Worm (Caenorhabditis elegans) whole organism, L4 larva: ENCODE data around the gene cul-4.

ENCODE experiments used
- F10B5.3 ChIP-seq: sonication (generic microtip); optimal IDR thresholded peaks from 2 replicates; lab custom pipeline; 2016; ENCODE audit warnings: mild to moderate bottlenecking, missing genetic modification characterization, missing compliant biosample characterization
- F37D6.2 ChIP-seq: sonication (generic microtip); optimal IDR thresholded peaks from 2 replicates; lab custom pipeline; 2016; ENCODE audit warnings: mild to moderate bottlenecking, missing genetic modification characterization, missing compliant biosample characterization
- F44E2.7 ChIP-seq: fragments of 200-800 bp; sonication (Bioruptor generic); IDR thresholded peaks from 2 replicates; pipeline ENCODE4 v2.1.2; 2022; ENCODE audit warnings: missing genetic modification characterization, missing compliant biosample characterization
- F49E8.2 ChIP-seq: sonication (generic microtip); optimal IDR thresholded peaks from 2 replicates; lab custom pipeline; 2016; ENCODE audit warnings: missing compliant biosample characterization, mild to moderate bottlenecking, missing genetic modification characterization, borderline replicate concordance
- T20F7.1 ChIP-seq: fragments of 200-800 bp; sonication (Bioruptor generic); optimal IDR thresholded peaks from 2 replicates; lab custom pipeline; 2018; ENCODE audit warnings: mild to moderate bottlenecking, missing genetic modification characterization, missing compliant biosample characterization
- Y48G9A.11 ChIP-seq: fragments of 200-800 bp; sonication (Bioruptor generic); IDR thresholded peaks from 2 replicates; pipeline ENCODE4 v1.3.6; 2022; ENCODE audit warnings: missing genetic modification reagents, missing genetic modification characterization, missing compliant biosample characterization
- Y5F2A.4 ChIP-seq: fragments of 200-800 bp; sonication (Bioruptor generic); optimal IDR thresholded peaks from 2 replicates; lab custom pipeline; 2018; ENCODE audit warnings: mild to moderate bottlenecking, missing genetic modification characterization, missing compliant biosample characterization
- Y75B8A.6 ChIP-seq: fragments of 200-800 bp; sonication (Bioruptor generic); IDR thresholded peaks from 2 replicates; pipeline ENCODE4 v1.3.6; 2022; ENCODE audit warnings: missing genetic modification reagents, missing genetic modification characterization, missing compliant biosample characterization
- ZK337.2 ChIP-seq: fragments of 200-800 bp; sonication (Bioruptor generic); IDR thresholded peaks from 2 replicates; pipeline ENCODE4 v1.3.6; 2022; ENCODE audit warnings: missing genetic modification reagents, missing genetic modification characterization, missing compliant biosample characterization
- aha-1 ChIP-seq: fragments of 150-350 bp; peaks from one replicate; lab custom pipeline; 2014; ENCODE audit warnings: missing biosample characterization, missing genetic modification characterization
- arid-1 ChIP-seq: fragments of 200-800 bp; sonication (Bioruptor generic); conservative IDR thresholded peaks from 2 replicates; pipeline ENCODE4 v1.3.6; 2022; ENCODE audit warnings: missing genetic modification reagents, missing genetic modification characterization, missing compliant biosample characterization
- ceh-20 ChIP-seq: fragments of 200-800 bp; sonication (Bioruptor generic); IDR thresholded peaks from 2 replicates; pipeline ENCODE4 v1.3.6; 2022; ENCODE audit warnings: missing genetic modification reagents, missing genetic modification characterization, missing compliant biosample characterization
- ceh-32 ChIP-seq: sonication (generic microtip); optimal IDR thresholded peaks from 2 replicates; lab custom pipeline; 2016; ENCODE audit warnings: mild to moderate bottlenecking, missing genetic modification characterization, missing compliant biosample characterization; ENCODE audit not compliant: poor library complexity
- ctbp-1 ChIP-seq: fragments of 200-800 bp; sonication (Bioruptor generic); IDR thresholded peaks from 2 replicates; pipeline ENCODE4 v1.3.6; 2022; ENCODE audit warnings: missing genetic modification reagents, missing genetic modification characterization, missing compliant biosample characterization
- daf-16 ChIP-seq, 3 experiments: sonication (generic microtip); optimal IDR thresholded peaks; 2 replicates each; lab custom pipeline; 2016 to 2017; ENCODE audit warnings: missing genetic modification characterization in 3 of 3, missing genetic modification reagents in 3 of 3, mild to moderate bottlenecking in 2 of 3, missing compliant biosample characterization in 2 of 3, missing biosample characterization in 1 of 3, moderate library complexity in 1 of 3
- daf-19 ChIP-seq: fragments of 200-800 bp; sonication (Bioruptor generic); conservative IDR thresholded peaks from 2 replicates; pipeline ENCODE4 v1.3.6; 2022; ENCODE audit warnings: missing genetic modification characterization, missing compliant biosample characterization
- daf-8 ChIP-seq: fragments of 200-800 bp; sonication (Bioruptor generic); IDR thresholded peaks from 2 replicates; pipeline ENCODE4 v1.3.6; 2022; ENCODE audit warnings: missing genetic modification characterization, missing compliant biosample characterization
- dmd-6 ChIP-seq: fragments of 200-800 bp; sonication (Bioruptor generic); IDR thresholded peaks from 2 replicates; pipeline ENCODE4 v1.3.6; 2022; ENCODE audit warnings: missing genetic modification reagents, missing genetic modification characterization, missing compliant biosample characterization
- dmd-8 ChIP-seq: fragments of 200-800 bp; sonication (Bioruptor generic); IDR thresholded peaks from 2 replicates; pipeline ENCODE4 v1.3.6; 2022; ENCODE audit warnings: missing genetic modification characterization, missing compliant biosample characterization
- duxl-1 ChIP-seq: sonication (generic microtip); optimal IDR thresholded peaks from 2 replicates; lab custom pipeline; 2016; ENCODE audit warnings: mild to moderate bottlenecking, missing genetic modification characterization, moderate library complexity, missing compliant biosample characterization; ENCODE audit not compliant: poor library complexity
- dve-1 ChIP-seq: sonication (generic microtip); optimal IDR thresholded peaks from 2 replicates; lab custom pipeline; 2017; ENCODE audit warnings: antibody characterized with exemption, mild to moderate bottlenecking, missing genetic modification characterization, missing compliant biosample characterization; ENCODE audit not compliant: insufficient read depth
- egl-43 ChIP-seq: fragments of 200-800 bp; sonication (Bioruptor generic); IDR thresholded peaks from 2 replicates; pipeline ENCODE4 v1.3.6; 2022; ENCODE audit warnings: missing genetic modification reagents, missing genetic modification characterization, missing compliant biosample characterization
- fkh-10 ChIP-seq: fragments of 150-350 bp; optimal IDR thresholded peaks from 2 replicates; lab custom pipeline; 2014; ENCODE audit warnings: missing biosample characterization, missing genetic modification reagents, missing genetic modification characterization
- hif-1 ChIP-seq, 2 experiments: sonication (generic microtip); optimal IDR thresholded peaks; 2 replicates each; lab custom pipeline; 2016 to 2017; ENCODE audit warnings: missing compliant biosample characterization in 2 of 2, missing genetic modification characterization in 2 of 2, missing genetic modification reagents in 2 of 2, missing genotype in 2 of 2, mild to moderate bottlenecking in 1 of 2
- hlh-11 ChIP-seq: fragments of 200-800 bp; sonication (Bioruptor generic); optimal IDR thresholded peaks from 2 replicates; lab custom pipeline; 2018; ENCODE audit warnings: mild to moderate bottlenecking, missing genetic modification characterization, missing compliant biosample characterization
- hlh-30 ChIP-seq: sonication (generic microtip); optimal IDR thresholded peaks from 2 replicates; lab custom pipeline; 2017; ENCODE audit warnings: antibody characterized with exemption, mild to moderate bottlenecking, missing genetic modification characterization, missing compliant biosample characterization; ENCODE audit not compliant: insufficient read depth
- hmg-1.1 ChIP-seq: fragments of 200-800 bp; sonication (Bioruptor generic); IDR thresholded peaks from 2 replicates; pipeline ENCODE4 v1.3.6; 2022; ENCODE audit warnings: missing genetic modification reagents, missing genetic modification characterization, missing compliant biosample characterization
- lin-1 ChIP-seq: fragments of 200-800 bp; sonication (Bioruptor generic); IDR thresholded peaks from 2 replicates; pipeline ENCODE4 v1.3.6; 2022; ENCODE audit warnings: missing genetic modification reagents, missing genetic modification characterization, missing compliant biosample characterization
- lir-3 ChIP-seq: sonication (generic microtip); optimal IDR thresholded peaks from 2 replicates; lab custom pipeline; 2016; ENCODE audit warnings: mild to moderate bottlenecking, missing genetic modification characterization, missing compliant biosample characterization
- madf-5 ChIP-seq, 2 experiments: fragments of 200-800 bp; sonication (Bioruptor generic); IDR thresholded peaks; 2 replicates each; pipeline ENCODE4 v1.3.6; 2022; ENCODE audit warnings: missing compliant biosample characterization in 2 of 2, missing genetic modification characterization in 2 of 2
- madf-9 ChIP-seq: fragments of 200-800 bp; sonication (Bioruptor generic); conservative IDR thresholded peaks from 2 replicates; pipeline ENCODE4 v1.3.6; 2022; ENCODE audit warnings: missing genetic modification reagents, missing genetic modification characterization, missing compliant biosample characterization
- mdl-1 ChIP-seq, 2 experiments: fragments of 150-350 bp in 1 of 2; sonication (generic microtip) in 1 of 2; optimal IDR thresholded peaks; 2 replicates each; lab custom pipeline; 2014 to 2017; ENCODE audit warnings: missing biosample characterization in 2 of 2, missing genetic modification characterization in 2 of 2
- mdt-29 ChIP-seq: fragments of 200-800 bp; sonication (Bioruptor generic); IDR thresholded peaks from 2 replicates; pipeline ENCODE4 v1.3.6; 2022; ENCODE audit warnings: missing genetic modification reagents, missing genetic modification characterization, missing compliant biosample characterization
- mes-2 ChIP-seq: sonication (generic microtip); optimal IDR thresholded peaks from 2 replicates; lab custom pipeline; 2016; ENCODE audit warnings: missing genotype, mild to moderate bottlenecking, missing genetic modification characterization, missing compliant biosample characterization; ENCODE audit not compliant: poor library complexity, severe bottlenecking
- nhr-28 ChIP-seq: fragments of 150-350 bp; optimal IDR thresholded peaks from 2 replicates; lab custom pipeline; 2014; ENCODE audit warnings: missing biosample characterization, missing genetic modification characterization
- nhr-48 ChIP-seq: sonication (generic microtip); optimal IDR thresholded peaks from 2 replicates; lab custom pipeline; 2016; ENCODE audit warnings: mild to moderate bottlenecking, missing genetic modification characterization, missing compliant biosample characterization
- php-3 ChIP-seq: fragments of 200-800 bp; sonication (Bioruptor generic); IDR thresholded peaks from 2 replicates; pipeline ENCODE4 v1.3.6; 2022; ENCODE audit warnings: missing genetic modification reagents, missing genetic modification characterization, missing compliant biosample characterization
- sdz-12 ChIP-seq: fragments of 200-800 bp; sonication (Bioruptor generic); optimal IDR thresholded peaks from 2 replicates; lab custom pipeline; 2018; ENCODE audit warnings: mild to moderate bottlenecking, missing genetic modification characterization, missing compliant biosample characterization
- set-16 ChIP-seq: fragments of 200-800 bp; sonication (Bioruptor generic); IDR thresholded peaks from 2 replicates; pipeline ENCODE4 v1.3.6; 2022; ENCODE audit warnings: missing genetic modification reagents, missing genetic modification characterization, missing compliant biosample characterization
- tag-97 ChIP-seq: fragments of 200-800 bp; sonication (Bioruptor generic); IDR thresholded peaks from 2 replicates; pipeline ENCODE4 v1.3.6; 2022; ENCODE audit warnings: missing genetic modification characterization, missing compliant biosample characterization
- unc-130 ChIP-seq: sonication (generic microtip); optimal IDR thresholded peaks from 2 replicates; lab custom pipeline; 2016; ENCODE audit warnings: missing genetic modification reagents, missing genetic modification characterization, missing compliant biosample characterization
- unc-62 ChIP-seq, 3 experiments: fragments of 150-350 bp in 1 of 3; sonication (generic microtip); optimal IDR thresholded peaks in 2 of 3; peaks in 1 of 3; 1 replicate in 1 of 3; 2 replicates in 2 of 3; lab custom pipeline; 2014 to 2017; ENCODE audit warnings: missing biosample characterization in 3 of 3, missing genetic modification characterization in 3 of 3, missing genetic modification reagents in 3 of 3, missing genotype in 1 of 3
- vab-7 ChIP-seq: fragments of 200-800 bp; sonication (Bioruptor generic); IDR thresholded peaks from 2 replicates; pipeline ENCODE4 v1.3.6; 2022; ENCODE audit warnings: missing genetic modification reagents, missing genetic modification characterization, missing compliant biosample characterization
- zag-1 ChIP-seq: fragments of 150-350 bp; optimal IDR thresholded peaks from 2 replicates; lab custom pipeline; 2014; ENCODE audit warnings: missing biosample characterization, missing genetic modification characterization
- zip-11 ChIP-seq: fragments of 200-800 bp; sonication (Bioruptor generic); IDR thresholded peaks from 2 replicates; pipeline ENCODE4 v1.3.6; 2022; ENCODE audit warnings: missing genetic modification characterization, missing compliant biosample characterization
- ztf-11 ChIP-seq: fragments of 150-350 bp; optimal IDR thresholded peaks from 2 replicates; lab custom pipeline; 2014; ENCODE audit warnings: missing biosample characterization, missing genetic modification characterization

Gene cul-4

DNA sequence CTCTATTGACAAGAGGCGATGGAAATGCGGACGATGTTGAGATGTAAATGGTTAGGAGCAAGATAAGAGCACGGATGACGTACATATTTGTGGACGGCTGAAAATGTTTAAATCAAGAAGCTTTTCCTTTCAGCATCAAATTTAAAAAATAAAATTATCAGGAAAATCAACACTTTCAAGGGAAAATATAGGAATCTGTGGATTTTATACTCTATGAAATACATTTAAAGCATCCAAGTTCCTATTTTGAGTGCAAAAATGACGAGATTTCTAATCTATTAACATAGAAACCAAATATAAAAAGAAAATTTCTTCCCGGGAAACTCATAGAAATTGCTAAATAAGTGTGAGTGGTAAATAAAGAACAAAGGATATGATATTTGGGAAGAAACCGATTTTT is 12.2 kb downstream of the cul-4 start, which contains the start of gene F45E12.6:
F45E12.6 (minus strand) TSS at position 101 of the 400 bp plus-strand sequence.
- TF ChIP-seq aha-1 (tag; lab: Kevin White, UChicago): no peak
- no peak for TF ChIP-seq F10B5.3 (tag; lab: Kevin White, UChicago)
- no peak for TF ChIP-seq ZK337.2 (GFP tag; lab: Robert Waterston, UW)
- no peak for TF ChIP-seq mdl-1 (tag; optimal IDR thresholded peaks at IDR 0.05; lab: Kevin White, UChicago)
- no peak for TF ChIP-seq nhr-48
- no peak for TF ChIP-seq dve-1 (tag; lab: Kevin White, UChicago)
- no peak for TF ChIP-seq Y48G9A.11
- no peak for TF ChIP-seq lin-1 (GFP tag; lab: Robert Waterston, UW)
- TF ChIP-seq hif-1 (tag; optimal IDR thresholded peaks at IDR 0.05; lab: Kevin White, UChicago): no peak

- TF ChIP-seq dmd-6: no peak
- TF ChIP-seq mes-2 (tag; lab: Kevin White, UChicago): no peak
- no peak for TF ChIP-seq F44E2.7
- no peak for TF ChIP-seq F49E8.2
- no peak for TF ChIP-seq sdz-12 (GFP tag; lab: Kevin White, UChicago)
- no peak for TF ChIP-seq php-3
- TF ChIP-seq Y75B8A.6: no peak
- TF ChIP-seq hlh-11: no peak
- no peak for TF ChIP-seq duxl-1 (tag; lab: Kevin White, UChicago)
- no peak for TF ChIP-seq fkh-10 (GFP tag; lab: Kevin White, UChicago)
- no peak for TF ChIP-seq unc-130 (GFP tag; lab: Kevin White, UChicago)
- no peak for TF ChIP-seq madf-9
- no peak for TF ChIP-seq mdt-29
- no peak for TF ChIP-seq nhr-28 (tag; lab: Kevin White, UChicago)
- no peak for TF ChIP-seq hlh-30 (tag; lab: Kevin White, UChicago)
- no peak for TF ChIP-seq daf-8
- TF ChIP-seq zip-11: no peak
- TF ChIP-seq T20F7.1 (GFP tag; lab: Kevin White, UChicago): no peak
- TF ChIP-seq ztf-11 (tag; lab: Kevin White, UChicago): no peak
Measured at ce11 chrII:7317468-7317867, 15.6 kb downstream of the cul-4 start, which contains the start of gene F21D12.2. F21D12.2 (plus strand) TSS chrII:7317768.

DNA sequence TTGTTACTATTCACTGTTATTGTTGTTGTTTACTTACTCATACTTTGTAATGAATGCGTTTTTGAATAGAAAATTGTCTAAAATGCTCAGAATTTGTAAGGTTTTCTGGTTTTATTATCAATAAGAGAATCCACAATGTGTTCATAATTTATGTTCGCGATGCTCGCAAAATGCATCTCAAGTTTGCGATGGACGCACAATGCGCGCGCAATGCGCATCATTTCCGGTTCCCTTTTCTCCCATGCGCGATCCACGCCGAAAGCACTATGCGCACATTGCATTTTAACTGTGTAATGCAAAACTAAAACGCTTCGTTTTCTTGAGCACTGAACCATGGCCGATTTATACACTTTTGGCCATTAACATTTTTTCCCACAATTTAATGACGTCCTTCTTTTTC is 17.6 kb downstream of the cul-4 start:
- TF ChIP-seq dmd-8 (GFP tag; lab: Robert Waterston, UW): 0 out of 2 replicates have a peak, but pooled peaks have one; percentile 38
- TF ChIP-seq hmg-1.1 (GFP tag; lab: Robert Waterston, UW): peak; percentile 49; the same call in 1 of the 2 replicates
- TF ChIP-seq daf-19 (GFP tag; lab: Robert Waterston, UW): peak; percentile 67; the same call in 1 of the 2 replicates
- peak; percentile 38 for TF ChIP-seq F37D6.2 (tag; lab: Kevin White, UChicago)
- TF ChIP-seq Y48G9A.11: 0 out of 2 replicates have a peak, but pooled peaks have one; percentile 41
- TF ChIP-seq madf-5 (GFP tag; IDR thresholded peaks at IDR 0.05; lab: Robert Waterston, UW): 0 out of 4 replicates have a peak, but pooled peaks of 1 of the 2 experiments have one; percentile 21
- TF ChIP-seq unc-62 (GFP tag; optimal IDR thresholded peaks at IDR 0.05 in 1 of 2; lab: Kevin White, UChicago): peak in 1 of 2 experiments; percentile 0
- TF ChIP-seq unc-62 (tag; optimal IDR thresholded peaks at IDR 0.05; lab: Kevin White, UChicago): no peak
- TF ChIP-seq ctbp-1 (GFP tag; lab: Robert Waterston, UW): peak; percentile 76
- TF ChIP-seq tag-97 (GFP tag; lab: Robert Waterston, UW): no peak
- no peak for TF ChIP-seq Y5F2A.4 (GFP tag; lab: Kevin White, UChicago)
- no peak for TF ChIP-seq set-16 (GFP tag; lab: Robert Waterston, UW)
- peak; percentile 33; the same call in 1 of the 2 replicates for TF ChIP-seq vab-7
- no peak for TF ChIP-seq zag-1 (tag; lab: Kevin White, UChicago)
- peak; percentile 64; the same call in 1 of the 2 replicates for TF ChIP-seq arid-1 (GFP tag; lab: Robert Waterston, UW)
- no peak for TF ChIP-seq ceh-32 (tag; lab: Kevin White, UChicago)
- TF ChIP-seq php-3: 0 out of 2 replicates have a peak, but pooled peaks have one; percentile 43
- TF ChIP-seq daf-16 (GFP tag; optimal IDR thresholded peaks at IDR 0.05; lab: Kevin White, UChicago): peak in 1 of 2 experiments; percentile 55
- TF ChIP-seq daf-16 (tag; optimal IDR thresholded peaks at IDR 0.05; lab: Kevin White, UChicago): no peak
- TF ChIP-seq nhr-28 (tag; lab: Kevin White, UChicago): no peak
- no peak for TF ChIP-seq lir-3 (tag; lab: Kevin White, UChicago)
- 0 out of 2 replicates have a peak, but pooled peaks have one; percentile 28 for TF ChIP-seq zip-11
- TF ChIP-seq ceh-20 (GFP tag; lab: Robert Waterston, UW): 0 out of 2 replicates have a peak, but pooled peaks have one; percentile 35
- 0 out of 2 replicates have a peak, but pooled peaks have one; percentile 15 for TF ChIP-seq dmd-6
- peak; percentile 77; the same call in 1 of the 2 replicates for TF ChIP-seq egl-43
